Worm (Caenorhabditis elegans): Measurements from ENCODE around the gene Y54F10BM.23.

ce11 chrIII:2313985-2314494 is 34.7 kb upstream of the Y54F10BM.23 start, which contains the start of the genes fbxa-66 and iffb-1:
- TF ChIP-seq unc-130 (GFP tag; optimal IDR thresholded peaks at IDR 0.05) (no peak), lin-26 (GFP tag; IDR thresholded peaks at IDR 0.05) (no peak), efl-1 (GFP tag; optimal IDR thresholded peaks at IDR 0.05) (no peak), gei-17 (GFP tag; optimal IDR thresholded peaks at IDR 0.05) (no peak), repo-1 (tag; optimal IDR thresholded peaks at IDR 0.05) (no peak), snpc-4 (GFP tag; optimal IDR thresholded peaks at IDR 0.05) (no peak), snpc-4 (tag; optimal IDR thresholded peaks at IDR 0.05) (no peak)

All from whole organism, young adult.